Fruit fly (Drosophila melanogaster) whole organism, embryonic: ENCODE results near the gene CG3513.
A peak's percentile ranks its signal among the peaks of the same experiment; 100 is the strongest.

Experiments used
- Antp ChIP-seq: fragments of 200-800 bp; sonication (Bioruptor generic); optimal IDR thresholded peaks from 3 replicates; lab custom pipeline; 2016; ENCODE audit warnings: missing biosample characterization, missing genetic modification characterization
- CG10209 ChIP-seq: fragments of 200-800 bp; sonication (Bioruptor generic); optimal IDR thresholded peaks from 3 replicates; lab custom pipeline; 2017; ENCODE audit warnings: missing biosample characterization, mild to moderate bottlenecking, missing genetic modification characterization, missing genetic modification reagents
- CG1024 ChIP-seq: fragments of 200-800 bp; sonication (Bioruptor generic); IDR thresholded peaks from 2 replicates; pipeline ENCODE4 v1.3.6; 2022; ENCODE audit warnings: missing biosample characterization, missing genetic modification characterization
- CG10267 ChIP-seq: fragments of 200-800 bp; sonication (Bioruptor generic); optimal IDR thresholded peaks from 2 replicates; lab custom pipeline; 2018; ENCODE audit warnings: missing biosample characterization, mild to moderate bottlenecking, missing genetic modification characterization, moderate library complexity
- CG10543 ChIP-seq: fragments of 200-800 bp; sonication (Bioruptor generic); optimal IDR thresholded peaks from 3 replicates; lab custom pipeline; 2017; ENCODE audit warnings: missing biosample characterization, mild to moderate bottlenecking, missing genetic modification characterization, moderate library complexity
- CG12391 ChIP-seq: fragments of 200-800 bp; sonication (Bioruptor generic); optimal IDR thresholded peaks from 3 replicates; lab custom pipeline; 2018; ENCODE audit warnings: missing biosample characterization, mild to moderate bottlenecking, missing genetic modification characterization, moderate library complexity
- CG12942 ChIP-seq: fragments of 200-800 bp; sonication (Bioruptor generic); optimal IDR thresholded peaks from 3 replicates; lab custom pipeline; 2016; ENCODE audit warnings: missing biosample characterization, missing genetic modification characterization
- CG14667 ChIP-seq: fragments of 200-800 bp; sonication (Bioruptor generic); IDR thresholded peaks from 2 replicates; pipeline ENCODE4 v1.3.6; 2022; ENCODE audit warnings: missing biosample characterization, missing genetic modification characterization
- CG14710 ChIP-seq: fragments of 200-800 bp; sonication (Bioruptor generic); optimal IDR thresholded peaks from 3 replicates; lab custom pipeline; 2019; ENCODE audit warnings: missing biosample characterization, mild to moderate bottlenecking, missing genetic modification characterization, moderate library complexity
- CG16815 ChIP-seq: fragments of 200-800 bp; sonication (Bioruptor generic); optimal IDR thresholded peaks from 3 replicates; lab custom pipeline; 2017; ENCODE audit warnings: missing biosample characterization, mild to moderate bottlenecking, missing genetic modification characterization
- CG17328 ChIP-seq: fragments of 200-800 bp; sonication (Bioruptor generic); IDR thresholded peaks from 2 replicates; pipeline ENCODE4 v1.3.6; 2022; ENCODE audit warnings: missing biosample characterization, missing genetic modification characterization
- CG2199 ChIP-seq: fragments of 200-800 bp; sonication (Bioruptor generic); IDR thresholded peaks from 3 replicates; pipeline ENCODE4 v1.3.6; 2022; ENCODE audit warnings: missing biosample characterization, missing genetic modification characterization
- CG31441 ChIP-seq: fragments of 200-800 bp; sonication (Bioruptor generic); IDR thresholded peaks from 2 replicates; pipeline ENCODE4 v1.3.6; 2022; ENCODE audit warnings: missing biosample characterization, missing genetic modification characterization
- CG3163 ChIP-seq: fragments of 200-800 bp; sonication (Bioruptor generic); optimal IDR thresholded peaks from 3 replicates; lab custom pipeline; 2016; ENCODE audit warnings: missing biosample characterization, missing genetic modification characterization
- CG3407 ChIP-seq: fragments of 200-800 bp; sonication (Bioruptor generic); optimal IDR thresholded peaks from 2 replicates; lab custom pipeline; 2018; ENCODE audit warnings: missing biosample characterization, mild to moderate bottlenecking, missing genetic modification characterization
- CG4328 ChIP-seq: fragments of 200-800 bp; sonication (Bioruptor generic); optimal IDR thresholded peaks from 3 replicates; lab custom pipeline; 2017; ENCODE audit warnings: missing biosample characterization, missing genetic modification reagents, missing genetic modification characterization
- CG4404 ChIP-seq: fragments of 200-800 bp; sonication (Bioruptor generic); IDR thresholded peaks from 2 replicates; pipeline ENCODE4 v1.3.6; 2022; ENCODE audit warnings: missing biosample characterization, missing genetic modification characterization
- CG4820 ChIP-seq: fragments of 200-800 bp; sonication (Bioruptor generic); optimal IDR thresholded peaks from 3 replicates; lab custom pipeline; 2016; ENCODE audit warnings: missing biosample characterization, missing genetic modification characterization
- CG6254 ChIP-seq: fragments of 200-800 bp; sonication (Bioruptor generic); optimal IDR thresholded peaks from 3 replicates; lab custom pipeline; 2017; ENCODE audit warnings: mild to moderate bottlenecking, missing biosample characterization, missing genetic modification reagents, missing genetic modification characterization
- CG8388 ChIP-seq: fragments of 200-800 bp; sonication (Bioruptor generic); optimal IDR thresholded peaks from 2 replicates; lab custom pipeline; 2019; ENCODE audit warnings: missing biosample characterization, mild to moderate bottlenecking, missing genetic modification characterization, moderate library complexity
- CG9817 ChIP-seq: fragments of 200-800 bp; sonication (Bioruptor generic); optimal IDR thresholded peaks from 2 replicates; lab custom pipeline; 2018; ENCODE audit warnings: missing biosample characterization, mild to moderate bottlenecking, missing genetic modification characterization, moderate library complexity
- CrebB ChIP-seq: fragments of 200-800 bp; sonication (Bioruptor generic); optimal IDR thresholded peaks from 3 replicates; lab custom pipeline; 2018; ENCODE audit warnings: missing biosample characterization, mild to moderate bottlenecking, missing genetic modification characterization
- D19A ChIP-seq: fragments of 200-800 bp; optimal IDR thresholded peaks from 3 replicates; lab custom pipeline; 2019; ENCODE audit warnings: missing biosample characterization, mild to moderate bottlenecking, missing genetic modification characterization, moderate library complexity
- HLH3B ChIP-seq: fragments of 200-800 bp; sonication (Bioruptor generic); IDR thresholded peaks from 2 replicates; pipeline ENCODE4 v1.3.6; 2022; ENCODE audit warnings: missing biosample characterization, missing genetic modification characterization
- NC2α ChIP-seq: fragments of 200-800 bp; sonication (Bioruptor generic); optimal IDR thresholded peaks from 2 replicates; lab custom pipeline; 2016; ENCODE audit warnings: missing biosample characterization, missing genetic modification characterization
- Ptx1 ChIP-seq: fragments of 200-800 bp; sonication (Bioruptor generic); IDR thresholded peaks from 2 replicates; pipeline ENCODE4 v1.3.6; 2022; ENCODE audit warnings: missing biosample characterization, missing genetic modification characterization
- Ravus ChIP-seq: fragments of 200-800 bp; sonication (Bioruptor generic); IDR thresholded peaks from 2 replicates; pipeline ENCODE4 v1.3.6; 2022; ENCODE audit warnings: missing biosample characterization, missing genetic modification characterization
- Scr ChIP-seq: fragments of 200-800 bp; sonication (Bioruptor generic); IDR thresholded peaks from 2 replicates; pipeline ENCODE4 v1.3.6; 2022; ENCODE audit warnings: missing biosample characterization, missing genetic modification characterization; ENCODE audit not compliant: partially characterized antibody
- Spps ChIP-seq: fragments of 200-800 bp; sonication (Bioruptor generic); optimal IDR thresholded peaks from 2 replicates; lab custom pipeline; 2018; ENCODE audit warnings: missing biosample characterization, mild to moderate bottlenecking, missing genetic modification characterization
- Taf1 ChIP-seq: fragments of 200-800 bp; sonication (Bioruptor generic); IDR thresholded peaks from 2 replicates; pipeline ENCODE4 v1.3.6; 2022; ENCODE audit warnings: missing biosample characterization, missing genetic modification characterization
- Vsx1 ChIP-seq: fragments of 200-800 bp; sonication (Bioruptor generic); optimal IDR thresholded peaks from 2 replicates; lab custom pipeline; 2017; ENCODE audit warnings: missing biosample characterization, mild to moderate bottlenecking, missing genetic modification characterization, missing genetic modification reagents
- Xbp1 ChIP-seq: fragments of 200-800 bp; sonication (Bioruptor generic); optimal IDR thresholded peaks from 3 replicates; lab custom pipeline; 2016; ENCODE audit warnings: missing biosample characterization, mild to moderate bottlenecking, missing genetic modification characterization
- ara ChIP-seq: fragments of 200-800 bp; sonication (Bioruptor generic); IDR thresholded peaks from 2 replicates; pipeline ENCODE4 v1.3.6; 2022; ENCODE audit warnings: missing biosample characterization, missing genetic modification characterization
- ase ChIP-seq: fragments of 200-800 bp; sonication (Bioruptor generic); IDR thresholded peaks from 3 replicates; pipeline ENCODE4 v1.3.6; 2022; ENCODE audit warnings: missing biosample characterization, missing genetic modification characterization
- bsh ChIP-seq, 2 experiments: fragments of 200-800 bp; sonication (Bioruptor generic); optimal IDR thresholded peaks; 2 replicates each; lab custom pipeline; 2017 to 2018; ENCODE audit warnings: mild to moderate bottlenecking in 2 of 2, missing biosample characterization in 2 of 2, missing genetic modification characterization in 2 of 2, moderate library complexity in 1 of 2
- chm ChIP-seq: fragments of 200-800 bp; sonication (Bioruptor generic); IDR thresholded peaks from 2 replicates; pipeline ENCODE4 v1.3.6; 2022; ENCODE audit warnings: missing biosample characterization, missing genetic modification characterization
- dmrt11E ChIP-seq: fragments of 200-800 bp; sonication (Bioruptor generic); optimal IDR thresholded peaks from 3 replicates; lab custom pipeline; 2018; ENCODE audit warnings: missing biosample characterization, mild to moderate bottlenecking, missing genetic modification characterization, moderate library complexity
- dysf ChIP-seq: fragments of 200-800 bp; sonication (Bioruptor generic); IDR thresholded peaks from 3 replicates; pipeline ENCODE4 v1.3.6; 2022; ENCODE audit warnings: missing biosample characterization, missing genetic modification characterization
- ems ChIP-seq: fragments of 200-800 bp; sonication (Bioruptor generic); optimal IDR thresholded peaks from 3 replicates; lab custom pipeline; 2016; ENCODE audit warnings: missing biosample characterization, missing genetic modification characterization
- gsb-n ChIP-seq: fragments of 200-800 bp; sonication (Bioruptor generic); optimal IDR thresholded peaks from 3 replicates; lab custom pipeline; 2018; ENCODE audit warnings: missing biosample characterization, mild to moderate bottlenecking, missing genetic modification characterization
- kni ChIP-seq: fragments of 200-800 bp; sonication (Bioruptor generic); optimal IDR thresholded peaks from 3 replicates; lab custom pipeline; 2017; ENCODE audit warnings: mild to moderate bottlenecking, missing biosample characterization, missing genetic modification reagents, missing genetic modification characterization
- lilli ChIP-seq: fragments of 200-800 bp; sonication (Bioruptor generic); optimal IDR thresholded peaks from 3 replicates; lab custom pipeline; 2016; ENCODE audit warnings: missing biosample characterization, missing genetic modification characterization
- pfk ChIP-seq: fragments of 200-800 bp; sonication (Bioruptor generic); optimal IDR thresholded peaks from 2 replicates; lab custom pipeline; 2018; ENCODE audit warnings: missing biosample characterization, mild to moderate bottlenecking, missing genetic modification characterization, moderate library complexity
- pnt ChIP-seq: fragments of 200-800 bp; sonication (Bioruptor generic); optimal IDR thresholded peaks from 3 replicates; lab custom pipeline; 2016; ENCODE audit warnings: missing biosample characterization, missing genetic modification characterization
- sens ChIP-seq: fragments of 200-800 bp; sonication (Bioruptor generic); peaks from one replicate; lab custom pipeline; 2016; ENCODE audit warnings: missing biosample characterization, missing genetic modification characterization
- shn ChIP-seq: fragments of 200-800 bp; sonication (Bioruptor generic); optimal IDR thresholded peaks from 3 replicates; lab custom pipeline; 2016; ENCODE audit warnings: missing biosample characterization, missing genetic modification characterization
- tll ChIP-seq, 2 experiments: fragments of 200-800 bp in 1 of 2; fragments of >200 bp in 1 of 2; sonication (Bioruptor generic) in 1 of 2; optimal IDR thresholded peaks; 2 replicates each; lab custom pipeline; 2017 to 2019; ENCODE audit warnings: missing biosample characterization in 2 of 2, missing genetic modification characterization in 2 of 2, mild to moderate bottlenecking in 1 of 2, moderate library complexity in 1 of 2
- tna ChIP-seq: fragments of 200-800 bp; sonication (Bioruptor generic); IDR thresholded peaks from 2 replicates; pipeline ENCODE4 v1.3.6; 2022; ENCODE audit warnings: missing biosample characterization, missing genetic modification characterization; ENCODE audit not compliant: partially characterized antibody
- ttk ChIP-seq: fragments of 200-800 bp; sonication (Bioruptor generic); IDR thresholded peaks from 2 replicates; pipeline ENCODE4 v2.1.2; 2022; ENCODE audit warnings: missing biosample characterization, missing genetic modification characterization
- zen2 ChIP-seq: fragments of 200-800 bp; sonication (Bioruptor generic); IDR thresholded peaks from 3 replicates; pipeline ENCODE4 v1.3.6; 2022; ENCODE audit warnings: missing biosample characterization, missing genetic modification characterization; ENCODE audit not compliant: partially characterized antibody

CG3513 gene

DNA sequence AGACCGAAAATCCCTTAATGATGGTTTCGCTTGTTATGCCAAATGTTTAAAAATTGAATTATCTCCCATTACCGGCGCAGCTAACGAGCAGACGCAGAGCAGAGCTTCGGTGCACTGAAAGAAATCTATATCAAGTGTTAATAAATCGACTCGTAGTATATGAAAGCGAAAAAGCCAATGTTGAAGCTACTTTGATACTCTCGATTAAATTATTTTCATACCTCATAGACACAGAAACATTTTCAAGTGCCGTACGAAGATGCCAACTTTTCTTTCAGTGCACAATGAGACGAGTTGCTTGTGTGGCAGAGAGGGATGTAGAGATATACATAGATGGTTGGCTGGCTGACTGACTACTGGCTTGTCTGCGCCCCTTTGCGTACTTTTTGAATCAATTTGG lies 17.2 kb downstream of the CG3513 start (continued):
- peak; percentile 35 for TF ChIP-seq gsb-n (tag; lab: Kevin White, UChicago)
- TF ChIP-seq sens (GFP tag; lab: Kevin White, UChicago), result peak; percentile 89
- TF ChIP-seq dmrt11E (tag; lab: Kevin White, UChicago), result peak; percentile 67
- TF ChIP-seq CG8388 (GFP tag; lab: Kevin White, UChicago), result peak; percentile 39
- peak in 1 of 2 experiments; percentile 66 for TF ChIP-seq bsh (GFP tag; optimal IDR thresholded peaks at IDR 0.05; lab: Kevin White, UChicago)
- no peak for TF ChIP-seq kni (GFP tag; lab: Kevin White, UChicago)
- TF ChIP-seq Ptx1, result 0 out of 2 replicates have a peak, but pooled peaks have one; percentile 14
- peak; percentile 35; the same call in 1 of the 2 replicates for TF ChIP-seq CG17328 (GFP tag; lab: Robert Waterston, UW)
- TF ChIP-seq CG2199 (GFP tag; lab: Robert Waterston, UW), result 0 out of 3 replicates have a peak, but pooled peaks have one; percentile 32
- peak; percentile 29 for TF ChIP-seq CG12391 (tag; lab: Kevin White, UChicago)
- TF ChIP-seq CG4328 (GFP tag; lab: Kevin White, UChicago), result no peak
- peak; percentile 41; the same call in 1 of the 2 replicates for TF ChIP-seq CG4404 (GFP tag; lab: Robert Waterston, UW)
- TF ChIP-seq dysf (GFP tag; lab: Robert Waterston, UW), result no peak
- TF ChIP-seq CG16815, result peak; percentile 8
- TF ChIP-seq pfk, result no peak
- peak; percentile 3 for TF ChIP-seq Spps (tag; lab: Kevin White, UChicago)
- peak; percentile 48; the same call in 1 of the 2 replicates for TF ChIP-seq CG31441
- TF ChIP-seq CG12942 (GFP tag; lab: Kevin White, UChicago), result no peak
- TF ChIP-seq CG1024 (GFP tag; lab: Robert Waterston, UW), result peak; percentile 29; the same call in 1 of the 2 replicates
- TF ChIP-seq D19A (tag; lab: Kevin White, UChicago), result peak; percentile 25
- TF ChIP-seq CG4820, result peak; percentile 47
- TF ChIP-seq CG10543 (GFP tag; lab: Kevin White, UChicago), result no peak
- peak; percentile 20 for TF ChIP-seq Antp (GFP tag; lab: Kevin White, UChicago)
- TF ChIP-seq chm (GFP tag; lab: Robert Waterston, UW), result peak; percentile 42; the same call in 1 of the 2 replicates
- TF ChIP-seq Ravus (GFP tag; lab: Robert Waterston, UW), result no peak
- TF ChIP-seq ttk (GFP tag; lab: Robert Waterston, UW), result 0 out of 2 replicates have a peak, but pooled peaks have one; percentile 20
- no peak for TF ChIP-seq Scr
- peak; percentile 26 for TF ChIP-seq CG10267 (tag; lab: Kevin White, UChicago)
- peak; percentile 21; the same call in 1 of the 2 replicates for TF ChIP-seq CG14667 (GFP tag; lab: Robert Waterston, UW)
- TF ChIP-seq pnt (GFP tag; lab: Kevin White, UChicago), result peak; percentile 28
- peak; percentile 41 for TF ChIP-seq CG14710
- TF ChIP-seq HLH3B (GFP tag; lab: Robert Waterston, UW), result 0 out of 2 replicates have a peak, but pooled peaks have one; percentile 17
- no peak for TF ChIP-seq shn (GFP tag; lab: Kevin White, UChicago)
- no peak for TF ChIP-seq CrebB (tag; lab: Kevin White, UChicago)
- TF ChIP-seq NC2α (GFP tag; lab: Kevin White, UChicago), result peak; percentile 16
- TF ChIP-seq lilli (GFP tag; lab: Kevin White, UChicago), result peak; percentile 9
- TF ChIP-seq CG3407, result no peak
- no peak for TF ChIP-seq Vsx1
- no peak for TF ChIP-seq CG10209 (GFP tag; lab: Kevin White, UChicago)
- TF ChIP-seq CG6254 (GFP tag; lab: Kevin White, UChicago), result peak; percentile 32
- no peak for TF ChIP-seq zen2 (GFP tag; lab: Robert Waterston, UW)
- TF ChIP-seq ara (GFP tag; lab: Robert Waterston, UW), result peak; percentile 49; the same call in 1 of the 2 replicates
- peak; percentile 38 for TF ChIP-seq Xbp1 (GFP tag; lab: Kevin White, UChicago)
- no peak for TF ChIP-seq tll (GFP tag; optimal IDR thresholded peaks at IDR 0.05; lab: Kevin White, UChicago)
- TF ChIP-seq CG3163 (GFP tag; lab: Kevin White, UChicago), result no peak
- 0 out of 3 replicates have a peak, but pooled peaks have one; percentile 35 for TF ChIP-seq ase (GFP tag; lab: Robert Waterston, UW)
- TF ChIP-seq tna (GFP tag; lab: Robert Waterston, UW), result no peak
- no peak for TF ChIP-seq Taf1 (GFP tag; lab: Robert Waterston, UW)
- TF ChIP-seq CG9817, result peak; percentile 4
- no peak for TF ChIP-seq ems (GFP tag; lab: Kevin White, UChicago)
- TF ChIP-seq, all 482 proteins: peak for 106
